Worm (Caenorhabditis elegans): ENCODE data around the gene cnt-2.

Gene cnt-2

DNA sequence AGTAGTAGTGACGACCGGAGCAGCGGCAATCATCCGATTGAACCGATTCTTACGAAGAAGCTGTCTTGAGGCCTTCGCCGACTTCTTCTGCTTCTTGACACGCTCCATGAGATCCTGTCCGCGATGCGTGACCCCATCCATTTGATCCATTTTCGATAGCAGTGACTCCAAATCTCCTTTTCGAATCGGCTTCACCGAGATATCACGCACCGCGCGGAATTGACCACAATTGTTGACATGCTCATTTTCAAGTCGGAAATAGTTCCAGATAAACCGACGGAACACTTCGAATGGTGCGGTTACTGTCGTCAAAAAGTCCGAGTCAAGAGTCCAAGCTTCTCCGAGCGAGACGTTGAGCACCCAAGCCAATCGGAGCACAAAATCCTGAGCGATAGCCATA, 49.0 kb downstream of the cnt-2 start:
- no peak for TF ChIP-seq sptf-1 (tag; optimal IDR thresholded peaks at IDR 0.05)
- no peak for TF ChIP-seq blmp-1 (tag; optimal IDR thresholded peaks at IDR 0.05)
- TF ChIP-seq lin-32 (GFP tag; optimal IDR thresholded peaks at IDR 0.05) = no peak
- TF ChIP-seq elt-1 (tag; optimal IDR thresholded peaks at IDR 0.05; ENCODE audit: borderline replicate concordance, insufficient read depth) = no peak
- TF ChIP-seq ceh-39 (tag; optimal IDR thresholded peaks at IDR 0.05) = no peak
- TF ChIP-seq mep-1 (tag; optimal IDR thresholded peaks at IDR 0.05) = no peak
- TF ChIP-seq unc-62 (GFP tag; optimal IDR thresholded peaks at IDR 0.05) = no peak
- no peak for TF ChIP-seq lsy-2 (tag; optimal IDR thresholded peaks at IDR 0.05)
- no peak for TF ChIP-seq ces-1 (GFP tag; optimal IDR thresholded peaks at IDR 0.05)
- no peak for TF ChIP-seq ceh-43 (GFP tag; optimal IDR thresholded peaks at IDR 0.05)
- no peak for TF ChIP-seq mab-5 (tag; optimal IDR thresholded peaks at IDR 0.05)
- TF ChIP-seq ham-2 (GFP tag; optimal IDR thresholded peaks at IDR 0.05) = no peak
- no peak for TF ChIP-seq unc-39 (tag; optimal IDR thresholded peaks at IDR 0.05)
- TF ChIP-seq cnd-1 (tag; optimal IDR thresholded peaks at IDR 0.05) = no peak
- TF ChIP-seq drap-1 (GFP tag; optimal IDR thresholded peaks at IDR 0.05) = no peak

DNA sequence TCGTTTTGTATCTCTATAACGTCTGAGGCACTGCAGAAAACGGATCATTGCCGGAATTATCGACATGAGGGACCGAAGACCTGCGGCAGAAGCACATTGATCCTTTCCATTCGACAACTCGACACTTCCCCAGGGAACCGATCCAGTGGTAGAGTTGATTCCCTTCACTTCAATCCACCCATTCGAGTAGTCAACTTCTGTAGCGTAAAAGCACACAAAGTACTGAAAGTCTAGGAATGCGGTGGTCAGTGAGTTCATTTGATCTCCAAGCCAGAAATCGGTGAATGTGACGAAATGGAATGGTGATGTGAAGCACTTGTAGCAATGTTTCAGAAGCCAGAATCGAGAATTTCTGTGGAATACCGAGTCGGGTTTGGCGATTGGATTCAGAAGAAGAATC, 49.7 kb downstream of the cnt-2 start:
- no peak for TF ChIP-seq mab-5 (tag; optimal IDR thresholded peaks at IDR 0.05)
- TF ChIP-seq mep-1 (tag; optimal IDR thresholded peaks at IDR 0.05) = no peak
- no peak for TF ChIP-seq elt-3 (tag; optimal IDR thresholded peaks at IDR 0.05)
- TF ChIP-seq nhr-237 (tag; optimal IDR thresholded peaks at IDR 0.05) = no peak
- TF ChIP-seq mls-2 (tag; optimal IDR thresholded peaks at IDR 0.05) = no peak
- no peak for TF ChIP-seq blmp-1 (tag; optimal IDR thresholded peaks at IDR 0.05)

DNA sequence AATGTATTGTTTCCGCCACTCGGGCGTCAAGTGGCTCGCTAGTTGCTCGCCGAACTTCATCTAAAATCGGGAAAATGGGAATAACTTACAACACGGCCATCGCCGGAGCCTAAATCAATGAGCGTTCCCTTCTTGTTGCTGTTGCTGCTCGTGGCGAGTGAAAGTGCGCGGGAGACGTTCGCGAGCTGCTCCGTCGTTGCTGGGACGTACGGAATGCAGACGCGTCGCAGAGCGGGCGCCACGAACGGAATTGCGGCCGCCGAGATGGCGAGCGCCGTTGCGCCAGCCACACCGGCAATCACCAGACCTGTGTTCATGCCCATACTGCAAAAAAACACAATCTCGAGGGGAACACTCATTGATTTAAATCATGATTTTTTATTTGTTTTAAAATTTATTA, 51.7 kb downstream of the cnt-2 start:
- TF ChIP-seq nhr-28 (tag; optimal IDR thresholded peaks at IDR 0.05) (no peak), elt-1 (tag; optimal IDR thresholded peaks at IDR 0.05; ENCODE audit: borderline replicate concordance, insufficient read depth) (no peak), bed-3 (GFP tag; optimal IDR thresholded peaks at IDR 0.05) (no peak), ceh-39 (tag; optimal IDR thresholded peaks at IDR 0.05) (no peak), hlh-1 (tag; optimal IDR thresholded peaks at IDR 0.05) (no peak), cnd-1 (tag; optimal IDR thresholded peaks at IDR 0.05) (no peak), mls-2 (tag; optimal IDR thresholded peaks at IDR 0.05) (no peak), ham-2 (GFP tag; optimal IDR thresholded peaks at IDR 0.05) (no peak), mep-1 (tag; optimal IDR thresholded peaks at IDR 0.05) (no peak)

DNA sequence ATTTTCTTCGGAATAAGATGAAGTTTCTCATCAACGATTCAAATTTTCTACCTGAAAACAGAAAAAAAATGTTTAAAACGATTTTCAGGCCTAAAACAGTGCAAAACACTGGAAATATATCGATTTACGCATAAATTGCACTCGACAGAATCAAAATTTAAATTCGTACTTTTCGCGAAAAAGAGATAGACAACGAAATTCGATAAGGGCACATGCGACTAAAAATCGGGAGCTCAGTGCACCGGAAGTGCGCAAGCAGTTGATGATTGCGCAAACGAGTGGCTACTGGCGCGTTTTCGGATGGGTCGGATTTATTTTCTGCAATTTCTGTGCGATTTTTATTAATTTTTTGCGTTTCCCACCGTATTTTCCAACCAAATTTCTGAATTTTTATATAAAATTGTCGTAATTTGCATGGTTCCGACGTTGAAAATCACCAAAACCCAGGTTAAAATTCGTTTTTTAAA, 52.2 kb downstream of the cnt-2 start, which contains the start of the genes Y39A1A.21 and Y39A1A.22:
Gene Y39A1A.21, minus strand, starts transcription at position 51 of the 467 bp plus-strand sequence.
Gene Y39A1A.22, minus strand, starts transcription at position 57 of the 467 bp plus-strand sequence.
- no peak for TF ChIP-seq unc-62 (GFP tag; optimal IDR thresholded peaks at IDR 0.05)
- no peak for TF ChIP-seq flh-1 (GFP tag; optimal IDR thresholded peaks at IDR 0.05)
- peak; percentile 34 for TF ChIP-seq unc-120 (tag; optimal IDR thresholded peaks at IDR 0.05; ENCODE audit: poor library complexity, severe bottlenecking)
- TF ChIP-seq hlh-1 (tag; optimal IDR thresholded peaks at IDR 0.05) = peak; percentile 31
- TF ChIP-seq ceh-43 (GFP tag; optimal IDR thresholded peaks at IDR 0.05) = peak; percentile 1
- TF ChIP-seq mep-1 (tag; optimal IDR thresholded peaks at IDR 0.05) = peak; percentile 44
- TF ChIP-seq ham-2 (GFP tag; optimal IDR thresholded peaks at IDR 0.05) = no peak
- TF ChIP-seq nhr-12 (tag; optimal IDR thresholded peaks at IDR 0.05) = no peak
- peak; percentile 55 for TF ChIP-seq nhr-237 (tag; optimal IDR thresholded peaks at IDR 0.05)
- TF ChIP-seq tbx-8 (GFP tag; optimal IDR thresholded peaks at IDR 0.05) = peak; percentile 30
- no peak for TF ChIP-seq ceh-83 (GFP tag; optimal IDR thresholded peaks at IDR 0.05)
- peak; percentile 83 for TF ChIP-seq sptf-1 (tag; optimal IDR thresholded peaks at IDR 0.05)
- TF ChIP-seq zip-8 (tag; optimal IDR thresholded peaks at IDR 0.05) = no peak
- peak; percentile 64 for TF ChIP-seq M03D4.4 (tag; optimal IDR thresholded peaks at IDR 0.05)
- no peak for TF ChIP-seq nhr-28 (tag; optimal IDR thresholded peaks at IDR 0.05)
- TF ChIP-seq nhr-76 (tag; optimal IDR thresholded peaks at IDR 0.05) = no peak
- TF ChIP-seq mls-2 (tag; optimal IDR thresholded peaks at IDR 0.05) = peak; percentile 64
- TF ChIP-seq cnd-1 (tag; optimal IDR thresholded peaks at IDR 0.05) = peak; percentile 29
- TF ChIP-seq bed-3 (GFP tag; optimal IDR thresholded peaks at IDR 0.05) = peak; percentile 7
- TF ChIP-seq blmp-1 (tag; optimal IDR thresholded peaks at IDR 0.05) = no peak
- peak; percentile 36 for TF ChIP-seq ceh-39 (tag; optimal IDR thresholded peaks at IDR 0.05)
- peak; percentile 6 for TF ChIP-seq unc-39 (tag; optimal IDR thresholded peaks at IDR 0.05)
- peak; percentile 80 for TF ChIP-seq lsy-2 (tag; optimal IDR thresholded peaks at IDR 0.05)
- no peak for TF ChIP-seq elt-3 (tag; optimal IDR thresholded peaks at IDR 0.05)
- TF ChIP-seq pha-4 (tag; optimal IDR thresholded peaks at IDR 0.05) = peak; percentile 67
- no peak for TF ChIP-seq mab-5 (tag; optimal IDR thresholded peaks at IDR 0.05)
- peak; percentile 8 for TF ChIP-seq ztf-11 (tag; optimal IDR thresholded peaks at IDR 0.05)
- TF ChIP-seq lin-13 (tag; optimal IDR thresholded peaks at IDR 0.05) = peak; percentile 86
- TF ChIP-seq drap-1 (GFP tag; optimal IDR thresholded peaks at IDR 0.05) = peak; percentile 9
- TF ChIP-seq elt-1 (tag; optimal IDR thresholded peaks at IDR 0.05; ENCODE audit: borderline replicate concordance, insufficient read depth) = no peak
- no peak for TF ChIP-seq sem-2 (GFP tag; optimal IDR thresholded peaks at IDR 0.05)
- TF ChIP-seq ces-1 (GFP tag; optimal IDR thresholded peaks at IDR 0.05) = peak; percentile 89
- no peak for TF ChIP-seq snpc-4 (tag; optimal IDR thresholded peaks at IDR 0.05)
- TF ChIP-seq lin-32 (GFP tag; optimal IDR thresholded peaks at IDR 0.05) = peak; percentile 12
- TF ChIP-seq nhr-2 (tag; optimal IDR thresholded peaks at IDR 0.05) = no peak

Measured in whole organism, mixed stage, embryonic.